Worm (Caenorhabditis elegans) whole organism, mixed stage, embryonic: ENCODE results near the gene fbxc-32.
"Not testable (repeated sequence)": the region's sequence is repeated elsewhere in the genome, so short reads cannot be mapped to it uniquely, and the experiment has no call there.

Experiments used
- ceh-39 ChIP-seq: fragments of 150-350 bp; optimal IDR thresholded peaks from 2 replicates; lab custom pipeline; 2014; ENCODE audit warnings: missing biosample characterization, missing genetic modification characterization
- ceh-43 ChIP-seq: fragments of 200-800 bp; sonication (Bioruptor generic); optimal IDR thresholded peaks from 2 replicates; lab custom pipeline; 2018; ENCODE audit warnings: mild to moderate bottlenecking, missing genetic modification characterization, moderate library complexity, missing compliant biosample characterization
- ces-1 ChIP-seq: fragments of 150-350 bp; optimal IDR thresholded peaks from 2 replicates; lab custom pipeline; 2014; ENCODE audit warnings: missing biosample characterization, missing genetic modification reagents, missing genetic modification characterization
- cnd-1 ChIP-seq: fragments of 200-800 bp; sonication (Bioruptor generic); optimal IDR thresholded peaks from 2 replicates; lab custom pipeline; 2018; ENCODE audit warnings: mild to moderate bottlenecking, missing genetic modification characterization, missing compliant biosample characterization
- elt-1 ChIP-seq: sonication (generic microtip); optimal IDR thresholded peaks from 2 replicates; lab custom pipeline; 2017; ENCODE audit warnings: missing genetic modification characterization, mild to moderate bottlenecking, missing compliant biosample characterization, antibody characterized with exemption, moderate library complexity, borderline replicate concordance; ENCODE audit not compliant: insufficient read depth
- elt-3 ChIP-seq: fragments of 150-350 bp; optimal IDR thresholded peaks from 2 replicates; lab custom pipeline; 2014; ENCODE audit warnings: missing biosample characterization, missing genetic modification characterization
- flh-1 ChIP-seq: fragments of 200-800 bp; sonication (Bioruptor generic); optimal IDR thresholded peaks from 2 replicates; lab custom pipeline; 2018; ENCODE audit warnings: mild to moderate bottlenecking, missing genetic modification characterization, moderate library complexity, missing compliant biosample characterization
- ham-2 ChIP-seq: fragments of 200-800 bp; sonication (Bioruptor generic); optimal IDR thresholded peaks from 2 replicates; lab custom pipeline; 2018; ENCODE audit warnings: mild to moderate bottlenecking, missing genetic modification characterization, missing compliant biosample characterization
- hlh-1 ChIP-seq: fragments of 150-350 bp; optimal IDR thresholded peaks from 2 replicates; lab custom pipeline; 2014; ENCODE audit warnings: missing biosample characterization, missing genetic modification reagents, missing genetic modification characterization
- lin-13 ChIP-seq: fragments of 150-350 bp; optimal IDR thresholded peaks from 2 replicates; lab custom pipeline; 2014; ENCODE audit warnings: missing biosample characterization, missing genetic modification characterization
- lin-32 ChIP-seq: fragments of 200-800 bp; sonication (Bioruptor generic); optimal IDR thresholded peaks from 2 replicates; lab custom pipeline; 2018; ENCODE audit warnings: mild to moderate bottlenecking, missing genetic modification characterization, missing compliant biosample characterization
- lsy-2 ChIP-seq: fragments of 150-350 bp; optimal IDR thresholded peaks from 2 replicates; lab custom pipeline; 2014; ENCODE audit warnings: missing biosample characterization, missing genetic modification characterization
- mep-1 ChIP-seq: fragments of 150-350 bp; optimal IDR thresholded peaks from 2 replicates; lab custom pipeline; 2017; ENCODE audit warnings: missing biosample characterization, missing genetic modification reagents, missing genetic modification characterization, inconsistent platforms
- mls-2 ChIP-seq: sonication (generic microtip); optimal IDR thresholded peaks from 2 replicates; lab custom pipeline; 2016; ENCODE audit warnings: mild to moderate bottlenecking, missing genetic modification characterization, moderate library complexity, missing compliant biosample characterization
- nhr-12 ChIP-seq: fragments of 150-350 bp; optimal IDR thresholded peaks from 2 replicates; lab custom pipeline; 2014; ENCODE audit warnings: missing biosample characterization, missing genetic modification characterization
- nhr-2 ChIP-seq: fragments of 150-350 bp; optimal IDR thresholded peaks from 2 replicates; lab custom pipeline; 2014; ENCODE audit warnings: missing biosample characterization, missing genetic modification characterization
- nhr-237 ChIP-seq: fragments of 150-350 bp; optimal IDR thresholded peaks from 2 replicates; lab custom pipeline; 2014; ENCODE audit warnings: missing biosample characterization, missing genetic modification characterization
- nhr-28 ChIP-seq: fragments of 150-350 bp; optimal IDR thresholded peaks from 2 replicates; lab custom pipeline; 2014; ENCODE audit warnings: missing biosample characterization, missing genetic modification characterization
- tbx-8 ChIP-seq: fragments of 200-800 bp; sonication (Bioruptor generic); optimal IDR thresholded peaks from 2 replicates; lab custom pipeline; 2018; ENCODE audit warnings: mild to moderate bottlenecking, missing genetic modification characterization, moderate library complexity, missing compliant biosample characterization
- unc-120 ChIP-seq: sonication (generic microtip); optimal IDR thresholded peaks from 2 replicates; lab custom pipeline; 2017; ENCODE audit warnings: missing genetic modification characterization, missing compliant biosample characterization; ENCODE audit not compliant: poor library complexity, severe bottlenecking
- unc-39 ChIP-seq: fragments of 150-350 bp; optimal IDR thresholded peaks from 2 replicates; lab custom pipeline; 2014; ENCODE audit warnings: missing biosample characterization, missing genetic modification characterization
- unc-62 ChIP-seq: fragments of 150-350 bp; optimal IDR thresholded peaks from 2 replicates; lab custom pipeline; 2014; ENCODE audit warnings: missing biosample characterization, missing genetic modification reagents, missing genetic modification characterization
- zip-8 ChIP-seq: fragments of 150-350 bp; optimal IDR thresholded peaks from 2 replicates; lab custom pipeline; 2014; ENCODE audit warnings: missing biosample characterization, missing genetic modification characterization
- ztf-11 ChIP-seq: fragments of 150-350 bp; optimal IDR thresholded peaks from 2 replicates; lab custom pipeline; 2014; ENCODE audit warnings: missing biosample characterization, missing genetic modification characterization

fbxc-32 gene

DNA sequence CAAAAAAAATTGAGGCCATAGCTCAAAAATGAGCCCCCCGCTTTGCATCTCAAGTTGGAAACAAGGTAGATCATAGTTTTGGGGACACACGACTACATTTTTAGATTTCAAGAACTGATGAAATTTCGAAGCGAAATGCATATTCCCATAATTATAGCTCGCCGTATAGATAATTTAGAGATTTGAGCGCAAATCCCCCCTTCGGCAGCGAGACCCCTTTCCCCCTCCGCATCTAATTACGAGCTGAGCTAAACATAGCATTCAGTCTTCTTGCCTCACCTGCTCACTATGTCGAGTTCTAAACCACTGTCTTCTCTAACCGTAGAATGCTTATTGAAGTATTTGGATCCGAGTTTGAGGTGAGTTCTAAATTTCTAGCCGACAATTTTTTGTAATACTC lies 31.1 kb upstream of the fbxc-32 start, which contains the start of the genes fbxc-17 and fbxc-15:
Gene fbxc-17 (minus strand): TSS at position 101 of the 400 bp plus-strand sequence.
Gene fbxc-15 (plus strand): TSS at position 289 of the 400 bp plus-strand sequence.
- no peak for TF ChIP-seq nhr-12 (tag; lab: Kevin White, UChicago)

DNA sequence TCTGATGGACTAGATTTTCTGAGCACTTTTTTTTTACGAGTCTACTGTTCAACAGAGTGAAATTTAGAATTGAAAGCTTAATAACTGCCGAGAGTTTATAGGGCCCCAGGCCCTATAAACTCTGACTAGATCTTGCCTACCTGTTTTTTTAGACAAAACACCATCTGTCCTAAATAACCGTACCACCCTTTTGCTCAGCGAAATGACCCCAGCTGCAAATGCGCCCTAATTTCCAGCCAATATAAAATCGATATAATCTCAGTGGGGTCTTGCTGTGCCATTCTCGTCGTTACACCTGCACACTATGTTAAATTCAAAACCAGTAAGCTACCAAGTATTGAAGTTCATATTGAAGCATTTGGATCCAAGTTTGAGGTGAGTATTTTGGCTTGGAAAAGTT lies 26.0 kb upstream of the fbxc-32 start, which contains the start of gene fbxc-14:
Gene fbxc-14 (plus strand): TSS at position 301 of the 400 bp plus-strand sequence.
- TF ChIP-seq unc-62 (GFP tag; lab: Kevin White, UChicago) = no peak
- TF ChIP-seq ham-2 = no peak

DNA sequence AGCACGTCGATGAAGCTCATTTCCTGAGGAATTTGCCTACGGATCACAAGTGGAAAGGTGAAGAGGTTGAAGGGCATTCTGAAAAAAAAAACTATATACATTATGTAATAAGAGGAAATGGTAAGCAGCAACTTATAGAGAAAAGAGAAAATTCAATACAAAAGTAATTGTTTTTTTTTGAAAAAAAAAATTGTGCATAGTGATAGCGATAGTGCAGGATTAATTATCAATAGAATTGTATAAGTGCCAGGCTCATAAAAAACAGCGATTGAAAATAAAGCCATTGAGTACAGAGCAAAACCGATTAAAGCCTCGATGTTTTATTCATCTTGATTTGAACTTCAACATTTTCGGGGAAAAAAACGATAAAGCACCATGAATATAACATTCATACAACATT lies 24.9 kb upstream of the fbxc-32 start, which contains the start of gene C32B5.15:
Gene C32B5.15 (minus strand): TSS at position 101 of the 400 bp plus-strand sequence.
- no peak for TF ChIP-seq hlh-1 (tag; lab: Kevin White, UChicago)
- TF ChIP-seq ces-1 (GFP tag; lab: Kevin White, UChicago) = no peak
- no peak for TF ChIP-seq unc-62 (GFP tag; lab: Kevin White, UChicago)
- no peak for TF ChIP-seq elt-1 (tag; lab: Kevin White, UChicago)
- TF ChIP-seq unc-39 (tag; lab: Kevin White, UChicago) = no peak
- TF ChIP-seq mep-1 (tag; lab: Kevin White, UChicago) = no peak
- no peak for TF ChIP-seq mls-2 (tag; lab: Kevin White, UChicago)
- TF ChIP-seq unc-120 (tag; lab: Kevin White, UChicago) = no peak
- TF ChIP-seq nhr-28 = no peak
- no peak for TF ChIP-seq ham-2
- TF ChIP-seq nhr-237 (tag; lab: Kevin White, UChicago) = no peak
- TF ChIP-seq cnd-1 = no peak

DNA sequence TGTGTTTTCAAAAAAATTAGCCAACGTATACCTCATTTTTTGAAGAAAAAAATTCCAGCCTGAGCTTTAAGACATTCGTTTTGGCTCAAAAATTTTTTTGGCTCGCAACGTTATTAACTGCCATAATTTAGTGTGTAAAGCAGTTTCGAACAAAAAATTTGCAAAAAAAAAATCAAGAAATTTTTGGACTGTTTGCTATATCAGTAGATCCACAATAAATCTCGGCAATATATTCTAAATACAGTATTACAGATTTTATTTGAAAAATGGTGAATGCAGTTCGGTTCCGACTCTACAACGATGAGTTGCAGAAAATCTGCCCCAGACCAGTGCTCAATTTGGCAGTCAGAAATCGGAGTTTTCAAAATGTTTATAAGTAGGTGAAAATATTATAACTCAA lies 20.1 kb upstream of the fbxc-32 start, which contains the start of gene C32B5.6:
Gene C32B5.6 (plus strand): TSS at position 301 of the 400 bp plus-strand sequence.
- TF ChIP-seq ham-2; tbx-8 (GFP tag; lab: Kevin White, UChicago); ceh-43: not testable (repeated sequence)
- TF ChIP-seq, all 35 proteins: peak for 0; not testable (repeated sequence) for 35

DNA sequence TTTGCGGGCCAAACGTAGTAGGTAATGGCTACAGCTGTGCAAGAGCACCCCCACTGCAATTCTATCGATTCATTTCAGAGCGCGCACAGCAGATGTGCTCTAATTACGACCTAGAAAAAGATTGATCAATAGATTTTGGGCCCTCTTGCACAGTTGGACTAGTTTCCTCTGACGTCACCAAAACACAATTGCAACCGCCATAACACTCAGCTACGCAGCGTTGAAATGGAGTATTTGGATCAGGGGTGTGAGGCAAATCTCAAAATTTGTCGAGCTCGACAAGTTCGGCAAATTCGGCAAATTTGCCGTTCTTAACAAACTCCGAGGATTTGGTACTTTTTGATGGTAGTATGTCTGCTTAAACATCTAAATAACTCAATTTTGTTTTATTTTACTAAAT lies 19.0 kb upstream of the fbxc-32 start, which contains the start of gene fbxc-18:
Gene fbxc-18 (minus strand): TSS at position 101 of the 400 bp plus-strand sequence.
- not testable (repeated sequence) for TF ChIP-seq flh-1 (GFP tag; lab: Kevin White, UChicago); mls-2 (tag; lab: Kevin White, UChicago); unc-120 (tag; lab: Kevin White, UChicago)

DNA sequence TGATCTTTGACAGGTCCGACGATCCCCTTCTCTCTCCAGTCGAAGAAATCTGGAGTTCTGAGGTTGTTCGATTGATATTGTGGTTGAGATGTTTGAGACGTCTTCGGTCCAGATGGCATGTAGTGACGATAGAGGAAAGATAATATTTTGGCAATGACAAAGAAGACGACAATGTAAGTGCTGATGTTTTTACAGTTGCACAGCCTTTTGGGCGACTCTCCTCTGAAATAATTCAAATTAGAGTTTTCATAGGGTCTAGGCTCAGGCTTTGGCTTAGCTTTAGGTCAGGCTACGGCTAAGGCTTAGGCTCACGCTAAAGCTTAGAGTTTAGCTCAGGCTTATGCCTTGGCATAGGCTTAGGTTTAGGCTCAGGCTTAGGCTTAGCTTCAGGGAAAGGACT lies 14.0 kb upstream of the fbxc-32 start, which contains the start of gene C32B5.13:
Gene C32B5.13 (minus strand): TSS at position 101 of the 400 bp plus-strand sequence.
- TF ChIP-seq ces-1 (GFP tag; lab: Kevin White, UChicago) = no peak
- no peak for TF ChIP-seq nhr-12 (tag; lab: Kevin White, UChicago)
- TF ChIP-seq nhr-2 (tag; lab: Kevin White, UChicago) = no peak
- TF ChIP-seq zip-8 = no peak

DNA sequence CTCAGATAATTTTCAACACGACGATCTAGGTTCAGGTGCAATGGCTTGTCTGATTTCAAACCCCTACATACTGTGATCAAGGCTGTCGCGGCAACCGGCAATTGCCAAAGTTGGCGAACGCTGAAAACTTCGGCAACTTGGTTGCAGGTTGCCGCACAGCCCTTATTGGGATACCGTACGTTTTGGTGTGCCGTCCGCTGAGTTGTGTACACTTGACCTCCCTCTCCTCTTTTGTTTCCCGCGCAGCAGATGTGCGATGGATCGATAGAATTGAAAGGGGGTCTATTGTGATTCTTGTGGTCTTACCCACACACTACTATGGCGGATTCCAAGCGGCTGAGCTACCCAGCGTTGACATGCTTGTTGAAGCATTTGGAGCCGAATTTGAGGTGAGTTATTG lies 12.2 kb upstream of the fbxc-32 start, which contains the start of the genes C32B5.18 and C32B5.7:
Gene C32B5.18 (plus strand): TSS at position 301 of the 400 bp plus-strand sequence.
Gene C32B5.7 (plus strand): TSS at position 311 of the 400 bp plus-strand sequence.
- TF ChIP-seq ztf-11 (tag; lab: Kevin White, UChicago) (no peak), nhr-2 (tag; lab: Kevin White, UChicago) (peak; percentile 13), ceh-39 (peak; percentile 20), cnd-1 (peak; percentile 35)

DNA sequence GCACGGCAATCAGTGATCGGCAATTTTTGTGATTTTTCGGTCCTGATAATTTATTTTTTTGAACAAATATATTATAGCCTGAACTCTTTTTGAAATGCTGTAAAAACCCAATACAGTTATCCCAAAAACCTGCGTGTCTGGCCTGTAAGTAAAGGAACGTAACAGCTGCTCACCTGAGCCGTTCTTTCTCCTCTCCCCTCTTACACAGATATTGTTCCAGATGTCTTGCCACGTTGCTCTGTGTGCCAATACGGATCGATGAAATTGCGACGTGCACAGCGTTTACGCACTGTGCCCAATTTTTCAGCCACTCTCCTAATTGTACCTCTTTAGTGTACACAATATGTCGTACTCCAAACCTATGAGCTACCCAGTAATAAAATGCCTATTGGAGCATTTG lies 10.6 kb upstream of the fbxc-32 start, which contains the start of gene sdz-4:
Gene sdz-4 (plus strand): TSS at position 301 of the 400 bp plus-strand sequence.
- no peak for TF ChIP-seq elt-1 (tag; lab: Kevin White, UChicago)
- no peak for TF ChIP-seq ztf-11 (tag; lab: Kevin White, UChicago)
- no peak for TF ChIP-seq elt-3 (tag; lab: Kevin White, UChicago)
- TF ChIP-seq flh-1 (GFP tag; lab: Kevin White, UChicago) = no peak
- no peak for TF ChIP-seq zip-8
- no peak for TF ChIP-seq ham-2
- TF ChIP-seq lsy-2 (tag; lab: Kevin White, UChicago) = no peak
- TF ChIP-seq lin-32 (GFP tag; lab: Kevin White, UChicago) = no peak
- TF ChIP-seq unc-62 (GFP tag; lab: Kevin White, UChicago) = no peak
- TF ChIP-seq nhr-12 (tag; lab: Kevin White, UChicago) = no peak
- TF ChIP-seq lin-13 (tag; lab: Kevin White, UChicago) = no peak
